Fruit fly (Drosophila melanogaster) whole organism, embryonic: ENCODE results near the gene RpL36.

ENCODE experiments used
- Ada2b ChIP-seq: fragments of 200-800 bp; sonication (Bioruptor generic); IDR thresholded peaks from 2 replicates; pipeline ENCODE4 v1.3.6; 2022; ENCODE audit warnings: missing biosample characterization, missing genetic modification characterization
- CG10366 ChIP-seq: fragments of 200-800 bp; sonication (Bioruptor generic); IDR thresholded peaks from 2 replicates; pipeline ENCODE4 v1.3.6; 2022; ENCODE audit warnings: missing biosample characterization, missing genetic modification characterization
- CG10431 ChIP-seq: fragments of 200-800 bp; sonication (Bioruptor generic); optimal IDR thresholded peaks from 3 replicates; lab custom pipeline; 2018; ENCODE audit warnings: missing biosample characterization, mild to moderate bottlenecking, missing genetic modification characterization
- CG12155 ChIP-seq: fragments of 200-800 bp; sonication (Bioruptor generic); optimal IDR thresholded peaks from 3 replicates; lab custom pipeline; 2016; ENCODE audit warnings: missing biosample characterization, missing genetic modification characterization
- CG13123 ChIP-seq: fragments of 200-800 bp; sonication (Bioruptor generic); optimal IDR thresholded peaks from 2 replicates; lab custom pipeline; 2016; ENCODE audit warnings: missing biosample characterization, missing genetic modification characterization
- CG13296 ChIP-seq: fragments of 200-800 bp; sonication (Bioruptor generic); optimal IDR thresholded peaks from 3 replicates; lab custom pipeline; 2018; ENCODE audit warnings: missing biosample characterization, mild to moderate bottlenecking, missing genetic modification characterization
- CG13424 ChIP-seq: fragments of 200-800 bp; sonication (Bioruptor generic); optimal IDR thresholded peaks from 2 replicates; lab custom pipeline; 2019; ENCODE audit warnings: missing biosample characterization, mild to moderate bottlenecking, missing genetic modification characterization, moderate library complexity
- CG13775 ChIP-seq: fragments of 200-800 bp; sonication (Bioruptor generic); optimal IDR thresholded peaks from 3 replicates; lab custom pipeline; 2017; ENCODE audit warnings: missing biosample characterization, mild to moderate bottlenecking, missing genetic modification characterization
- CG15696 ChIP-seq: fragments of 200-800 bp; sonication (Bioruptor generic); optimal IDR thresholded peaks from 2 replicates; lab custom pipeline; 2019; ENCODE audit warnings: missing biosample characterization, mild to moderate bottlenecking, missing genetic modification characterization, moderate library complexity
- CG1832 ChIP-seq: fragments of 200-800 bp; sonication (Bioruptor generic); optimal IDR thresholded peaks from 2 replicates; lab custom pipeline; 2017; ENCODE audit warnings: missing biosample characterization, mild to moderate bottlenecking, missing genetic modification characterization, inconsistent platforms
- CG18476 ChIP-seq: fragments of 200-800 bp; sonication (Bioruptor generic); optimal IDR thresholded peaks from 2 replicates; lab custom pipeline; 2016; ENCODE audit warnings: missing biosample characterization, mild to moderate bottlenecking, missing genetic modification characterization
- CG18599 ChIP-seq: fragments of 200-800 bp; sonication (Bioruptor generic); optimal IDR thresholded peaks from 3 replicates; lab custom pipeline; 2017; ENCODE audit warnings: missing biosample characterization, missing genetic modification characterization, mild to moderate bottlenecking, moderate library complexity, missing genetic modification reagents
- CG3065 ChIP-seq: fragments of 200-800 bp; sonication (Bioruptor generic); optimal IDR thresholded peaks from 2 replicates; lab custom pipeline; 2016; ENCODE audit warnings: missing biosample characterization, missing genetic modification characterization
- CG32767 ChIP-seq: fragments of 200-800 bp; sonication (Bioruptor generic); IDR thresholded peaks from 2 replicates; pipeline ENCODE4 v1.3.6; 2022; ENCODE audit warnings: missing biosample characterization, missing genetic modification characterization
- CG33557 ChIP-seq: fragments of 200-800 bp; sonication (Bioruptor generic); optimal IDR thresholded peaks from 2 replicates; lab custom pipeline; 2019; ENCODE audit warnings: missing biosample characterization, mild to moderate bottlenecking, missing genetic modification characterization, moderate library complexity
- CG4854 ChIP-seq: fragments of 200-800 bp; sonication (Bioruptor generic); optimal IDR thresholded peaks from 2 replicates; lab custom pipeline; 2016; ENCODE audit warnings: missing biosample characterization, missing genetic modification characterization, inconsistent platforms
- CG5245 ChIP-seq: fragments of 200-800 bp; sonication (Bioruptor generic); optimal IDR thresholded peaks from 3 replicates; lab custom pipeline; 2016; ENCODE audit warnings: missing biosample characterization, missing genetic modification characterization
- CG6765 ChIP-seq: fragments of 200-800 bp; sonication (Bioruptor generic); optimal IDR thresholded peaks from 3 replicates; lab custom pipeline; 2017; ENCODE audit warnings: missing biosample characterization, mild to moderate bottlenecking, missing genetic modification characterization
- CG7556 ChIP-seq: fragments of 200-800 bp; sonication (Bioruptor generic); optimal IDR thresholded peaks from 2 replicates; lab custom pipeline; 2017; ENCODE audit warnings: missing biosample characterization, mild to moderate bottlenecking, missing genetic modification characterization
- CG8924 ChIP-seq: fragments of 200-800 bp; optimal IDR thresholded peaks from 3 replicates; lab custom pipeline; 2019; ENCODE audit warnings: missing biosample characterization, mild to moderate bottlenecking, missing genetic modification characterization, moderate library complexity
- Dll ChIP-seq: fragments of 200-800 bp; sonication (Bioruptor generic); IDR thresholded peaks from 4 replicates; pipeline ENCODE4 v1.3.6; 2022; ENCODE audit warnings: missing biosample characterization, missing genetic modification characterization; ENCODE audit not compliant: partially characterized antibody
- Eip74EF ChIP-seq, 2 experiments: fragments of 200-800 bp in 1 of 2; fragments of >200 bp in 1 of 2; sonication (Bioruptor generic) in 1 of 2; optimal IDR thresholded peaks; 2 replicates each; lab custom pipeline; 2017 to 2019; ENCODE audit warnings: missing biosample characterization in 2 of 2, missing genetic modification characterization in 2 of 2, mild to moderate bottlenecking in 1 of 2, moderate library complexity in 1 of 2
- Ets65A ChIP-seq: fragments of 200-800 bp; sonication (Bioruptor generic); peaks from one replicate; lab custom pipeline; 2016; ENCODE audit warnings: missing biosample characterization, missing genetic modification characterization
- Fer2 ChIP-seq: fragments of 200-800 bp; sonication (Bioruptor generic); optimal IDR thresholded peaks from 2 replicates; lab custom pipeline; 2018; ENCODE audit warnings: missing biosample characterization, mild to moderate bottlenecking, missing genetic modification characterization, moderate library complexity
- Hsf ChIP-seq: fragments of 200-800 bp; sonication (Bioruptor generic); optimal IDR thresholded peaks from 3 replicates; lab custom pipeline; 2016; ENCODE audit warnings: missing biosample characterization, missing genetic modification characterization
- NK7.1 ChIP-seq: fragments of 200-800 bp; sonication (Bioruptor generic); optimal IDR thresholded peaks from 3 replicates; lab custom pipeline; 2016; ENCODE audit warnings: missing biosample characterization, missing genetic modification characterization
- Pdp1 ChIP-seq, 2 experiments: fragments of 200-800 bp; sonication (Bioruptor generic); optimal IDR thresholded peaks; 3 replicates each; lab custom pipeline; 2016; ENCODE audit warnings: missing biosample characterization in 2 of 2, missing genetic modification characterization in 2 of 2, mild to moderate bottlenecking in 1 of 2, moderate library complexity in 1 of 2
- Spps ChIP-seq: fragments of 200-800 bp; sonication (Bioruptor generic); optimal IDR thresholded peaks from 2 replicates; lab custom pipeline; 2018; ENCODE audit warnings: missing biosample characterization, mild to moderate bottlenecking, missing genetic modification characterization
- Trl ChIP-seq, 3 experiments: fragments of >200 bp in 2 of 3; fragments of 200-800 bp in 1 of 3; sonication (Bioruptor generic) in 1 of 3; optimal IDR thresholded peaks; 2 replicates in 1 of 3; 3 replicates in 2 of 3; lab custom pipeline; 2016 to 2017; ENCODE audit warnings: missing biosample characterization in 1 of 3, missing genetic modification characterization in 1 of 3
- Xrp1 ChIP-seq: fragments of 200-800 bp; sonication (Bioruptor generic); IDR thresholded peaks from 2 replicates; pipeline ENCODE4 v1.3.6; 2022; ENCODE audit warnings: missing biosample characterization, missing genetic modification characterization
- caup ChIP-seq: fragments of 200-800 bp; sonication (Bioruptor generic); optimal IDR thresholded peaks from 3 replicates; lab custom pipeline; 2017; ENCODE audit warnings: missing biosample characterization, mild to moderate bottlenecking, missing genetic modification characterization, moderate library complexity; ENCODE audit not compliant: severe bottlenecking
- cg ChIP-seq: fragments of 200-800 bp; sonication (Bioruptor generic); optimal IDR thresholded peaks from 3 replicates; lab custom pipeline; 2019; ENCODE audit warnings: missing biosample characterization, mild to moderate bottlenecking, missing genetic modification characterization, moderate library complexity
- crol ChIP-seq: fragments of 200-800 bp; sonication (Bioruptor generic); IDR thresholded peaks from 2 replicates; pipeline ENCODE4 v1.3.6; 2022; ENCODE audit warnings: missing biosample characterization, missing genetic modification characterization
- danr ChIP-seq: fragments of 200-800 bp; sonication (Bioruptor generic); IDR thresholded peaks from 2 replicates; pipeline ENCODE4 v1.3.6; 2022; ENCODE audit warnings: missing biosample characterization, missing genetic modification characterization
- ewg ChIP-seq: fragments of 200-800 bp; sonication (Bioruptor generic); optimal IDR thresholded peaks from 3 replicates; lab custom pipeline; 2017; ENCODE audit warnings: mild to moderate bottlenecking, missing biosample characterization, missing genetic modification reagents, missing genetic modification characterization
- gcm ChIP-seq: fragments of 200-800 bp; sonication (Bioruptor generic); optimal IDR thresholded peaks from 2 replicates; lab custom pipeline; 2019; ENCODE audit warnings: missing biosample characterization, mild to moderate bottlenecking, missing genetic modification characterization, moderate library complexity
- her ChIP-seq: fragments of 200-800 bp; sonication (Bioruptor generic); optimal IDR thresholded peaks from 2 replicates; lab custom pipeline; 2016; ENCODE audit warnings: missing biosample characterization, missing genetic modification characterization
- ind ChIP-seq: fragments of 200-800 bp; sonication (Bioruptor generic); optimal IDR thresholded peaks from 3 replicates; lab custom pipeline; 2016; ENCODE audit warnings: missing biosample characterization, missing genetic modification characterization
- kay ChIP-seq: fragments of 200-800 bp; sonication (Bioruptor generic); optimal IDR thresholded peaks from 2 replicates; lab custom pipeline; 2016; ENCODE audit warnings: missing biosample characterization, missing genetic modification characterization
- klu ChIP-seq: fragments of 200-800 bp; sonication (Bioruptor generic); IDR thresholded peaks from 2 replicates; pipeline ENCODE4 v1.3.6; 2022; ENCODE audit warnings: missing biosample characterization, missing genetic modification characterization
- org-1 ChIP-seq: fragments of 200-800 bp; sonication (Bioruptor generic); optimal IDR thresholded peaks from 2 replicates; lab custom pipeline; 2017; ENCODE audit warnings: missing biosample characterization, missing genetic modification characterization
- pum ChIP-seq: fragments of 200-800 bp; sonication (Bioruptor generic); optimal IDR thresholded peaks from 2 replicates; lab custom pipeline; 2016; ENCODE audit warnings: missing biosample characterization, missing genetic modification characterization
- pzg ChIP-seq: fragments of 200-800 bp; sonication (Bioruptor generic); optimal IDR thresholded peaks from 3 replicates; lab custom pipeline; 2018; ENCODE audit warnings: missing biosample characterization, mild to moderate bottlenecking, missing genetic modification characterization, moderate library complexity
- ro ChIP-seq: fragments of 200-800 bp; sonication (Bioruptor generic); IDR thresholded peaks from 2 replicates; pipeline ENCODE4 v1.3.6; 2022; ENCODE audit warnings: missing biosample characterization, missing genetic modification characterization
- salm ChIP-seq: fragments of 200-800 bp; sonication (Bioruptor generic); optimal IDR thresholded peaks from 2 replicates; lab custom pipeline; 2018; ENCODE audit warnings: missing biosample characterization, mild to moderate bottlenecking, missing genetic modification characterization
- sr ChIP-seq: fragments of 200-800 bp; sonication (Bioruptor generic); IDR thresholded peaks from 3 replicates; pipeline ENCODE4 v1.3.6; 2022; ENCODE audit warnings: missing biosample characterization, missing genetic modification characterization
- toy ChIP-seq: fragments of 200-800 bp; sonication (Bioruptor generic); IDR thresholded peaks from 2 replicates; pipeline ENCODE4 v1.3.6; 2022; ENCODE audit warnings: missing biosample characterization, missing genetic modification characterization
- vnd ChIP-seq: fragments of 200-800 bp; sonication (Bioruptor generic); IDR thresholded peaks from 3 replicates; pipeline ENCODE4 v1.3.6; 2022; ENCODE audit warnings: missing biosample characterization, missing genetic modification characterization; ENCODE audit not compliant: partially characterized antibody
- zen ChIP-seq: fragments of 200-800 bp; sonication (Bioruptor generic); optimal IDR thresholded peaks from 3 replicates; lab custom pipeline; 2018; ENCODE audit warnings: missing biosample characterization, mild to moderate bottlenecking, missing genetic modification characterization, moderate library complexity

RpL36 gene

dm6 chrX:616761-617476, 12.4 kb downstream of the RpL36 start:
- no peak for TF ChIP-seq vnd
- TF ChIP-seq ro (GFP tag; lab: Robert Waterston, UW), result no peak
- TF ChIP-seq pum, result no peak
- TF ChIP-seq caup (GFP tag; lab: Kevin White, UChicago), result no peak
- no peak for TF ChIP-seq ind (GFP tag; lab: Kevin White, UChicago)
- no peak for TF ChIP-seq zen (tag; lab: Kevin White, UChicago)
- no peak for TF ChIP-seq CG5245
- TF ChIP-seq CG7556, result no peak
- TF ChIP-seq Fer2 (tag; lab: Kevin White, UChicago), result no peak
- no peak for TF ChIP-seq danr (GFP tag; lab: Robert Waterston, UW)
- no peak for TF ChIP-seq sr (GFP tag; lab: Robert Waterston, UW)
- no peak for TF ChIP-seq salm
- TF ChIP-seq CG1832, result peak; percentile 73
- TF ChIP-seq gcm (GFP tag; lab: Kevin White, UChicago), result no peak
- TF ChIP-seq CG32767, result no peak
- TF ChIP-seq CG13296 (GFP tag; lab: Kevin White, UChicago), result no peak
- TF ChIP-seq CG13775, result peak; percentile 49
- no peak for TF ChIP-seq CG15696 (tag; lab: Kevin White, UChicago)
- TF ChIP-seq Ets65A (GFP tag; lab: Kevin White, UChicago), result peak; percentile 68
- peak; percentile 87 for TF ChIP-seq cg (GFP tag; lab: Kevin White, UChicago)
- TF ChIP-seq Ada2b, result no peak
- no peak for TF ChIP-seq CG10366 (GFP tag; lab: Robert Waterston, UW)
- TF ChIP-seq her (GFP tag; lab: Kevin White, UChicago), result no peak
- TF ChIP-seq Dll, result no peak
- TF ChIP-seq CG12155 (GFP tag; lab: Kevin White, UChicago), result peak; percentile 9
- TF ChIP-seq CG3065 (GFP tag; lab: Kevin White, UChicago), result no peak
- peak in 1 of 2 experiments; percentile 13 for TF ChIP-seq Pdp1 (GFP tag; optimal IDR thresholded peaks at IDR 0.05; lab: Kevin White, UChicago)
- no peak for TF ChIP-seq CG33557 (GFP tag; lab: Kevin White, UChicago)
- no peak for TF ChIP-seq CG13123 (GFP tag; lab: Kevin White, UChicago)
- no peak for TF ChIP-seq Hsf (GFP tag; lab: Kevin White, UChicago)
- no peak for TF ChIP-seq CG4854
- TF ChIP-seq Spps (tag; lab: Kevin White, UChicago), result no peak
- TF ChIP-seq CG8924 (tag; lab: Kevin White, UChicago), result peak; percentile 44
- no peak for TF ChIP-seq org-1 (GFP tag; lab: Kevin White, UChicago)
- no peak for TF ChIP-seq ewg (GFP tag; lab: Kevin White, UChicago)
- TF ChIP-seq CG18599 (GFP tag; lab: Kevin White, UChicago), result no peak
- TF ChIP-seq CG13424 (tag; lab: Kevin White, UChicago), result no peak
- no peak for TF ChIP-seq CG10431
- no peak for TF ChIP-seq NK7.1 (GFP tag; lab: Kevin White, UChicago)
- peak; percentile 28; the same call in 1 of the 2 replicates for TF ChIP-seq Xrp1 (GFP tag; lab: Robert Waterston, UW)
- no peak for TF ChIP-seq crol (GFP tag; lab: Robert Waterston, UW)
- TF ChIP-seq kay (GFP tag; lab: Kevin White, UChicago), result no peak
- TF ChIP-seq Trl (optimal IDR thresholded peaks at IDR 0.05; lab: Kevin White, UChicago), result peak; percentile 7 to 53
- TF ChIP-seq Trl (GFP tag; optimal IDR thresholded peaks at IDR 0.05; lab: Kevin White, UChicago), result no peak
- no peak for TF ChIP-seq Eip74EF (GFP tag; optimal IDR thresholded peaks at IDR 0.05; lab: Kevin White, UChicago)
- no peak for TF ChIP-seq toy (GFP tag; lab: Robert Waterston, UW)
- no peak for TF ChIP-seq CG6765 (GFP tag; lab: Kevin White, UChicago)
- no peak for TF ChIP-seq pzg (GFP tag; lab: Kevin White, UChicago)
- TF ChIP-seq klu (GFP tag; lab: Robert Waterston, UW), result no peak
- no peak for TF ChIP-seq CG18476
